Worm (Caenorhabditis elegans) whole organism, mixed stage, embryonic: ENCODE results near the gene let-2.
A peak's percentile ranks its signal among the peaks of the same experiment; 100 is the strongest.

Experiments
- ces-1 ChIP-seq: fragments of 150-350 bp; optimal IDR thresholded peaks from 2 replicates; lab custom pipeline; 2014; ENCODE audit warnings: missing biosample characterization, missing genetic modification reagents, missing genetic modification characterization
- elt-3 ChIP-seq: fragments of 150-350 bp; optimal IDR thresholded peaks from 2 replicates; lab custom pipeline; 2014; ENCODE audit warnings: missing biosample characterization, missing genetic modification characterization
- hlh-1 ChIP-seq: fragments of 150-350 bp; optimal IDR thresholded peaks from 2 replicates; lab custom pipeline; 2014; ENCODE audit warnings: missing biosample characterization, missing genetic modification reagents, missing genetic modification characterization
- lin-13 ChIP-seq: fragments of 150-350 bp; optimal IDR thresholded peaks from 2 replicates; lab custom pipeline; 2014; ENCODE audit warnings: missing biosample characterization, missing genetic modification characterization
- lsy-2 ChIP-seq: fragments of 150-350 bp; optimal IDR thresholded peaks from 2 replicates; lab custom pipeline; 2014; ENCODE audit warnings: missing biosample characterization, missing genetic modification characterization
- mep-1 ChIP-seq: fragments of 150-350 bp; optimal IDR thresholded peaks from 2 replicates; lab custom pipeline; 2017; ENCODE audit warnings: missing biosample characterization, missing genetic modification reagents, missing genetic modification characterization, inconsistent platforms
- nhr-237 ChIP-seq: fragments of 150-350 bp; optimal IDR thresholded peaks from 2 replicates; lab custom pipeline; 2014; ENCODE audit warnings: missing biosample characterization, missing genetic modification characterization
- nhr-28 ChIP-seq: fragments of 150-350 bp; optimal IDR thresholded peaks from 2 replicates; lab custom pipeline; 2014; ENCODE audit warnings: missing biosample characterization, missing genetic modification characterization
- pha-4 ChIP-seq: fragments of 150-350 bp; optimal IDR thresholded peaks from 2 replicates; lab custom pipeline; 2018; ENCODE audit warnings: missing biosample characterization, missing genetic modification reagents, missing genetic modification characterization
- unc-62 ChIP-seq: fragments of 150-350 bp; optimal IDR thresholded peaks from 2 replicates; lab custom pipeline; 2014; ENCODE audit warnings: missing biosample characterization, missing genetic modification reagents, missing genetic modification characterization
- ztf-11 ChIP-seq: fragments of 150-350 bp; optimal IDR thresholded peaks from 2 replicates; lab custom pipeline; 2014; ENCODE audit warnings: missing biosample characterization, missing genetic modification characterization

ce11 chrX:16387690-16388361 is 1.3 kb downstream of the let-2 start:
- peak; percentile 78 for TF ChIP-seq unc-62 (GFP tag; lab: Kevin White, UChicago)
- TF ChIP-seq mep-1 (tag; lab: Kevin White, UChicago): no peak
- no peak for TF ChIP-seq hlh-1 (tag; lab: Kevin White, UChicago)
- no peak for TF ChIP-seq ztf-11 (tag; lab: Kevin White, UChicago)
- TF ChIP-seq elt-3: no peak
- no peak for TF ChIP-seq nhr-28
- no peak for TF ChIP-seq pha-4 (tag; lab: Kevin White, UChicago)
- no peak for TF ChIP-seq lsy-2 (tag; lab: Kevin White, UChicago)
- TF ChIP-seq lin-13 (tag; lab: Kevin White, UChicago): no peak
- no peak for TF ChIP-seq nhr-237 (tag; lab: Kevin White, UChicago)
- TF ChIP-seq ces-1 (GFP tag; lab: Kevin White, UChicago): no peak
